Fruit fly (Drosophila melanogaster) whole organism, embryonic: ENCODE data around the gene udt.

ENCODE experiments used
- Asciz ChIP-seq: fragments of 200-800 bp; sonication (Bioruptor generic); optimal IDR thresholded peaks from 2 replicates; lab custom pipeline; 2017; ENCODE audit warnings: missing biosample characterization, mild to moderate bottlenecking, missing genetic modification characterization, missing genetic modification reagents
- Atf-2 ChIP-seq: fragments of 200-800 bp; sonication (Bioruptor generic); optimal IDR thresholded peaks from 2 replicates; lab custom pipeline; 2016; ENCODE audit warnings: missing biosample characterization, missing genetic modification characterization
- Bgb ChIP-seq: fragments of 200-800 bp; sonication (Bioruptor generic); IDR thresholded peaks from 2 replicates; pipeline ENCODE4 v1.3.6; 2022; ENCODE audit warnings: missing biosample characterization, missing genetic modification characterization; ENCODE audit not compliant: partially characterized antibody
- CG10431 ChIP-seq: fragments of 200-800 bp; sonication (Bioruptor generic); optimal IDR thresholded peaks from 3 replicates; lab custom pipeline; 2018; ENCODE audit warnings: missing biosample characterization, mild to moderate bottlenecking, missing genetic modification characterization
- CG13775 ChIP-seq: fragments of 200-800 bp; sonication (Bioruptor generic); optimal IDR thresholded peaks from 3 replicates; lab custom pipeline; 2017; ENCODE audit warnings: missing biosample characterization, mild to moderate bottlenecking, missing genetic modification characterization
- CG14965 ChIP-seq: fragments of 200-800 bp; sonication (Bioruptor generic); optimal IDR thresholded peaks from 2 replicates; lab custom pipeline; 2016; ENCODE audit warnings: missing biosample characterization, missing genetic modification characterization, borderline replicate concordance
- CG15514 ChIP-seq: fragments of 200-800 bp; sonication (Bioruptor generic); optimal IDR thresholded peaks from 3 replicates; lab custom pipeline; 2017; ENCODE audit warnings: missing biosample characterization, missing genetic modification characterization, mild to moderate bottlenecking, moderate library complexity, missing genetic modification reagents
- CG17612 ChIP-seq: fragments of 200-800 bp; sonication (Bioruptor generic); IDR thresholded peaks from 2 replicates; pipeline ENCODE4 v1.3.6; 2022; ENCODE audit warnings: missing biosample characterization, missing genetic modification characterization
- CG18599 ChIP-seq: fragments of 200-800 bp; sonication (Bioruptor generic); optimal IDR thresholded peaks from 3 replicates; lab custom pipeline; 2017; ENCODE audit warnings: missing biosample characterization, missing genetic modification characterization, mild to moderate bottlenecking, moderate library complexity, missing genetic modification reagents
- CG18764 ChIP-seq: fragments of 200-800 bp; sonication (Bioruptor generic); optimal IDR thresholded peaks from 3 replicates; lab custom pipeline; 2016; ENCODE audit warnings: missing biosample characterization, missing genetic modification characterization
- CG2120 ChIP-seq: fragments of 200-800 bp; sonication (Bioruptor generic); optimal IDR thresholded peaks from 3 replicates; lab custom pipeline; 2016; ENCODE audit warnings: missing biosample characterization, missing genetic modification characterization
- CG2199 ChIP-seq: fragments of 200-800 bp; sonication (Bioruptor generic); IDR thresholded peaks from 3 replicates; pipeline ENCODE4 v1.3.6; 2022; ENCODE audit warnings: missing biosample characterization, missing genetic modification characterization
- CG34376 ChIP-seq: fragments of 200-800 bp; sonication (Bioruptor generic); optimal IDR thresholded peaks from 2 replicates; lab custom pipeline; 2018; ENCODE audit warnings: missing biosample characterization, mild to moderate bottlenecking, missing genetic modification characterization
- CG4282 ChIP-seq: fragments of 200-800 bp; sonication (Bioruptor generic); optimal IDR thresholded peaks from 2 replicates; lab custom pipeline; 2016; ENCODE audit warnings: missing biosample characterization, missing genetic modification characterization
- CG4730 ChIP-seq: fragments of 200-800 bp; sonication (Bioruptor generic); IDR thresholded peaks from 2 replicates; pipeline ENCODE4 v1.3.6; 2022; ENCODE audit warnings: missing biosample characterization, missing genetic modification characterization
- CG7357 ChIP-seq: fragments of 200-800 bp; sonication (Bioruptor generic); IDR thresholded peaks from 3 replicates; pipeline ENCODE4 v1.3.6; 2022; ENCODE audit warnings: missing biosample characterization, missing genetic modification characterization
- CG7786 ChIP-seq: fragments of 200-800 bp; sonication (Bioruptor generic); optimal IDR thresholded peaks from 2 replicates; lab custom pipeline; 2016; ENCODE audit warnings: missing biosample characterization, missing genetic modification characterization
- CG8290 ChIP-seq, 3 experiments: fragments of 200-800 bp; sonication (Bioruptor generic); optimal IDR thresholded peaks; 2 replicates each; lab custom pipeline; 2016 to 2019; ENCODE audit warnings: missing biosample characterization in 3 of 3, missing genetic modification characterization in 3 of 3, mild to moderate bottlenecking in 2 of 3, moderate library complexity in 1 of 3
- CG9876 ChIP-seq: fragments of 200-800 bp; sonication (Bioruptor generic); optimal IDR thresholded peaks from 2 replicates; lab custom pipeline; 2016; ENCODE audit warnings: missing biosample characterization, missing genetic modification characterization
- CG9932 ChIP-seq: fragments of 200-800 bp; sonication (Bioruptor generic); IDR thresholded peaks from 2 replicates; pipeline ENCODE4 v1.3.6; 2022; ENCODE audit warnings: missing biosample characterization, missing genetic modification characterization
- Dref ChIP-seq: fragments of 200-800 bp; sonication (Bioruptor generic); IDR thresholded peaks from 2 replicates; pipeline ENCODE4 v1.3.6; 2022; ENCODE audit warnings: missing biosample characterization, missing genetic modification characterization
- E2f1 ChIP-seq: fragments of 200-800 bp; sonication (Bioruptor generic); IDR thresholded peaks from 2 replicates; pipeline ENCODE4 v1.3.6; 2022; ENCODE audit warnings: missing biosample characterization, missing genetic modification characterization
- E2f2 ChIP-seq: fragments of 200-800 bp; sonication (Bioruptor generic); IDR thresholded peaks from 2 replicates; pipeline ENCODE4 v1.3.6; 2022; ENCODE audit warnings: missing biosample characterization, missing genetic modification characterization
- H15 ChIP-seq: fragments of 200-800 bp; sonication (Bioruptor generic); IDR thresholded peaks from 3 replicates; pipeline ENCODE4 v1.3.6; 2022; ENCODE audit warnings: missing biosample characterization, missing genetic modification characterization
- Hr39 ChIP-seq: fragments of >200 bp; optimal IDR thresholded peaks from 2 replicates; lab custom pipeline; 2017
- Hsf ChIP-seq: fragments of 200-800 bp; sonication (Bioruptor generic); optimal IDR thresholded peaks from 3 replicates; lab custom pipeline; 2016; ENCODE audit warnings: missing biosample characterization, missing genetic modification characterization
- Max ChIP-seq: fragments of 200-800 bp; sonication (Bioruptor generic); optimal IDR thresholded peaks from 2 replicates; lab custom pipeline; 2016; ENCODE audit warnings: missing biosample characterization, mild to moderate bottlenecking, missing genetic modification characterization
- Ptx1 ChIP-seq: fragments of 200-800 bp; sonication (Bioruptor generic); IDR thresholded peaks from 2 replicates; pipeline ENCODE4 v1.3.6; 2022; ENCODE audit warnings: missing biosample characterization, missing genetic modification characterization
- Tbp ChIP-seq: fragments of >200 bp; optimal IDR thresholded peaks from 2 replicates; lab custom pipeline; 2018; ENCODE audit warnings: missing biosample characterization, missing genetic modification characterization
- ap ChIP-seq: fragments of 200-800 bp; sonication (Bioruptor generic); IDR thresholded peaks from 2 replicates; pipeline ENCODE4 v1.3.6; 2022; ENCODE audit warnings: missing biosample characterization, missing genetic modification characterization
- chinmo ChIP-seq: fragments of 200-800 bp; sonication (Bioruptor generic); IDR thresholded peaks from 4 replicates; pipeline ENCODE4 v1.3.6; 2022; ENCODE audit warnings: missing biosample characterization, missing genetic modification characterization; ENCODE audit not compliant: partially characterized antibody
- crc ChIP-seq: fragments of 200-800 bp; sonication (Bioruptor generic); optimal IDR thresholded peaks from 2 replicates; lab custom pipeline; 2016; ENCODE audit warnings: missing biosample characterization, missing genetic modification characterization
- croc ChIP-seq: fragments of 200-800 bp; sonication (Bioruptor generic); conservative IDR thresholded peaks from 3 replicates; pipeline ENCODE4 v1.3.6; 2022; ENCODE audit warnings: missing biosample characterization, missing genetic modification characterization
- dpn ChIP-seq, 2 experiments: fragments of 200-800 bp; sonication (Bioruptor generic); optimal IDR thresholded peaks; 3 replicates each; lab custom pipeline; 2016; ENCODE audit warnings: missing biosample characterization in 2 of 2, missing genetic modification characterization in 2 of 2
- emc ChIP-seq: fragments of 200-800 bp; sonication (Bioruptor generic); optimal IDR thresholded peaks from 2 replicates; lab custom pipeline; 2016; ENCODE audit warnings: missing biosample characterization, missing genetic modification characterization
- fd96Cb ChIP-seq: fragments of 200-800 bp; sonication (Bioruptor generic); optimal IDR thresholded peaks from 2 replicates; lab custom pipeline; 2018; ENCODE audit warnings: missing biosample characterization, mild to moderate bottlenecking, missing genetic modification characterization, moderate library complexity
- her ChIP-seq: fragments of 200-800 bp; sonication (Bioruptor generic); optimal IDR thresholded peaks from 2 replicates; lab custom pipeline; 2016; ENCODE audit warnings: missing biosample characterization, missing genetic modification characterization
- inv ChIP-seq: fragments of 200-800 bp; sonication (Bioruptor generic); IDR thresholded peaks from 2 replicates; pipeline ENCODE4 v1.3.6; 2022; ENCODE audit warnings: missing biosample characterization, missing genetic modification characterization; ENCODE audit not compliant: partially characterized antibody
- kni ChIP-seq: fragments of 200-800 bp; sonication (Bioruptor generic); optimal IDR thresholded peaks from 3 replicates; lab custom pipeline; 2017; ENCODE audit warnings: mild to moderate bottlenecking, missing biosample characterization, missing genetic modification reagents, missing genetic modification characterization
- lab ChIP-seq: fragments of 200-800 bp; sonication (Bioruptor generic); optimal IDR thresholded peaks from 3 replicates; lab custom pipeline; 2017; ENCODE audit warnings: missing biosample characterization, missing genetic modification characterization, mild to moderate bottlenecking, moderate library complexity, missing genetic modification reagents
- lilli ChIP-seq: fragments of 200-800 bp; sonication (Bioruptor generic); optimal IDR thresholded peaks from 3 replicates; lab custom pipeline; 2016; ENCODE audit warnings: missing biosample characterization, missing genetic modification characterization
- mld ChIP-seq: fragments of 200-800 bp; sonication (Bioruptor generic); IDR thresholded peaks from 3 replicates; pipeline ENCODE4 v1.3.6; 2022; ENCODE audit warnings: missing biosample characterization, missing genetic modification characterization; ENCODE audit not compliant: partially characterized antibody
- phol ChIP-seq: fragments of 200-800 bp; sonication (Bioruptor generic); optimal IDR thresholded peaks from 3 replicates; lab custom pipeline; 2018; ENCODE audit warnings: missing biosample characterization, mild to moderate bottlenecking, missing genetic modification characterization, moderate library complexity
- rib ChIP-seq: fragments of 200-800 bp; sonication (Bioruptor generic); IDR thresholded peaks from 2 replicates; pipeline ENCODE4 v1.3.6; 2022; ENCODE audit warnings: missing biosample characterization, missing genetic modification characterization
- sd ChIP-seq: fragments of 200-800 bp; sonication (Bioruptor generic); optimal IDR thresholded peaks from 3 replicates; lab custom pipeline; 2018; ENCODE audit warnings: missing biosample characterization, mild to moderate bottlenecking, missing genetic modification characterization, moderate library complexity
- sens ChIP-seq: fragments of 200-800 bp; sonication (Bioruptor generic); peaks from one replicate; lab custom pipeline; 2016; ENCODE audit warnings: missing biosample characterization, missing genetic modification characterization
- shn ChIP-seq: fragments of 200-800 bp; sonication (Bioruptor generic); optimal IDR thresholded peaks from 3 replicates; lab custom pipeline; 2016; ENCODE audit warnings: missing biosample characterization, missing genetic modification characterization
- slou ChIP-seq: fragments of 200-800 bp; sonication (Bioruptor generic); optimal IDR thresholded peaks from 3 replicates; lab custom pipeline; 2016; ENCODE audit warnings: missing biosample characterization, missing genetic modification characterization
- tna ChIP-seq: fragments of 200-800 bp; sonication (Bioruptor generic); IDR thresholded peaks from 2 replicates; pipeline ENCODE4 v1.3.6; 2022; ENCODE audit warnings: missing biosample characterization, missing genetic modification characterization; ENCODE audit not compliant: partially characterized antibody
- trem ChIP-seq: fragments of 200-800 bp; optimal IDR thresholded peaks from 3 replicates; lab custom pipeline; 2019; ENCODE audit warnings: missing biosample characterization, mild to moderate bottlenecking, missing genetic modification characterization, moderate library complexity
- tx ChIP-seq: fragments of 200-800 bp; sonication (Bioruptor generic); optimal IDR thresholded peaks from 2 replicates; lab custom pipeline; 2016; ENCODE audit warnings: missing biosample characterization, missing genetic modification characterization

Gene udt

DNA sequence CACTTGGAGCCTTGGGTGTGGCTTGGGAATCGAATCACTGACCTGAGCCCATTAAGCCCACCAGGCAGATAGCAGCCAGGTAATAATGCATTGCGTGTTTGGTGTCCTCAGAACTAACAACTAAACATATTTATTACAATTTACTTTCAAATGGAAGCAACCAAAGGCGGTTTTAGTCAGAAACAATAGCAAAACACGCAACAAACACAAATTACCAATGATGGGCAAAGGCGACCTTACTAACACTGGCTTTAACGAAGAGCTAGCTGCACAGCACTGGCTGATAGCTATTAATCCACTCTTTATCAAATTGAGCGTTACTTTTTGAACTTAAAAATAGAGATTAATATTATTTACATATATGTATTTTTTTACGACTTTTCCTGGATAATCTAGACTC lies at the start of gene udt (continued):
- TF ChIP-seq CG14965 (GFP tag; lab: Kevin White, UChicago) (no peak), phol (peak; percentile 20), ap (GFP tag; lab: Robert Waterston, UW) (no peak), chinmo (GFP tag; lab: Robert Waterston, UW) (no peak), Atf-2 (no peak), H15 (GFP tag; lab: Robert Waterston, UW) (no peak), Dref (GFP tag; lab: Robert Waterston, UW) (0 out of 2 replicates have a peak, but pooled peaks have one; percentile 34), CG4730 (GFP tag; lab: Robert Waterston, UW) (no peak), Asciz (GFP tag; lab: Kevin White, UChicago) (no peak), Max (GFP tag; lab: Kevin White, UChicago) (peak; percentile 4), CG7357 (no peak), CG4282 (GFP tag; lab: Kevin White, UChicago) (no peak), rib (GFP tag; lab: Robert Waterston, UW) (peak; percentile 34; the same call in 1 of the 2 replicates), croc (no peak), Tbp (no peak), lilli (peak; percentile 13), sens (GFP tag; lab: Kevin White, UChicago) (peak; percentile 80), dpn (GFP tag; optimal IDR thresholded peaks at IDR 0.05; lab: Kevin White, UChicago) (peak in 1 of 2 experiments; percentile 13), mld (GFP tag; lab: Robert Waterston, UW) (no peak), CG15514 (peak; percentile 55), crc (GFP tag; lab: Kevin White, UChicago) (no peak), inv (GFP tag; lab: Robert Waterston, UW) (no peak), E2f2 (peak; percentile 42), shn (no peak), CG9932 (GFP tag; lab: Robert Waterston, UW) (peak; percentile 18; the same call in 1 of the 2 replicates), lab (GFP tag; lab: Kevin White, UChicago) (peak; percentile 29), tna (GFP tag; lab: Robert Waterston, UW) (0 out of 2 replicates have a peak, but pooled peaks have one; percentile 10), CG2120 (GFP tag; lab: Kevin White, UChicago) (peak; percentile 48), CG10431 (GFP tag; lab: Kevin White, UChicago) (no peak), CG2199 (GFP tag; lab: Robert Waterston, UW) (no peak), CG9876 (no peak), slou (GFP tag; lab: Kevin White, UChicago) (no peak), CG13775 (GFP tag; lab: Kevin White, UChicago) (no peak), fd96Cb (tag; lab: Kevin White, UChicago) (no peak), CG34376 (GFP tag; lab: Kevin White, UChicago) (peak; percentile 4), sd (tag; lab: Kevin White, UChicago) (no peak), CG8290 (GFP tag; optimal IDR thresholded peaks at IDR 0.05; lab: Kevin White, UChicago) (no peak), CG8290 (tag; optimal IDR thresholded peaks at IDR 0.05; lab: Kevin White, UChicago) (no peak), Bgb (GFP tag; lab: Robert Waterston, UW) (peak; percentile 8; the same call in 1 of the 2 replicates), CG7786 (GFP tag; lab: Kevin White, UChicago) (no peak), CG18764 (GFP tag; lab: Kevin White, UChicago) (no peak), Hr39 (lab: Kevin White, UChicago) (no peak), E2f1 (GFP tag; lab: Robert Waterston, UW) (no peak), Hsf (peak; percentile 1), kni (GFP tag; lab: Kevin White, UChicago) (no peak), CG18599 (GFP tag; lab: Kevin White, UChicago) (no peak), CG17612 (GFP tag; lab: Robert Waterston, UW) (no peak), trem (peak; percentile 35), emc (GFP tag; lab: Kevin White, UChicago) (no peak), Ptx1 (GFP tag; lab: Robert Waterston, UW) (no peak), her (GFP tag; lab: Kevin White, UChicago) (no peak), tx (GFP tag; lab: Kevin White, UChicago) (no peak)
